Worm (Caenorhabditis elegans): ENCODE results near the gene srt-4.

- TF ChIP-seq ces-1 (GFP tag; optimal IDR thresholded peaks at IDR 0.05) (no peak), sptf-1 (tag; optimal IDR thresholded peaks at IDR 0.05) (no peak), nhr-76 (tag; optimal IDR thresholded peaks at IDR 0.05) (no peak), lin-13 (GFP tag; optimal IDR thresholded peaks at IDR 0.05) (no peak), lir-3 (tag; optimal IDR thresholded peaks at IDR 0.05; ENCODE audit: poor library complexity) (no peak), mdl-1 (tag; optimal IDR thresholded peaks at IDR 0.05) (no peak), jun-1 (tag; optimal IDR thresholded peaks at IDR 0.05) (no peak), aly-2 (tag; optimal IDR thresholded peaks at IDR 0.05) (no peak)
Observed at ce11 chrV:2601817-2602216, 24.1 kb downstream of the srt-4 start.
